Worm (Caenorhabditis elegans): Measurements from ENCODE around the gene ref-1.

DNA sequence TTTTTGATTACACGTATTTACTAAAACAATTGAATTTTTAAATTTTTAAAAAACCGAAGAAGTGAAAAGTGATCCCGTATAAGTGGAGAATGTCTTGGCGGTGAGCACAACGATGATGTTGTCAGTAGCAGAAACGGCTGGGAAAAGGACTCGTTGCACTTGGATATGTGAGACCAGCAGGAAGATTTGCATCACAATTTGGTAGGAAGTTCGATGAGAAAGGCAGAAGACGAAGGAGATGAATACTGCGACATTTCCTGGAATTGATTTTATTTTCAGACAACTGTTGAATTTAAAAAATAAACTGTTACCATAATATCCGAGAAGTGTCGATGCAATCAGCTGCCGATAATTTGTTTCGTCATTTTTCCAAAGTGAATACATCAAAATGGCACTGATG lies 18.4 kb upstream of the ref-1 start, which contains the start of gene R05H5.4:
- TF ChIP-seq aha-1 (tag; optimal IDR thresholded peaks at IDR 0.05) (no peak), egl-27 (tag; optimal IDR thresholded peaks at IDR 0.05) (no peak), ces-1 (GFP tag; optimal IDR thresholded peaks at IDR 0.05) (no peak), ceh-88 (GFP tag; IDR thresholded peaks at IDR 0.05) (no peak), unc-130 (tag; optimal IDR thresholded peaks at IDR 0.05) (no peak), fkh-10 (GFP tag; optimal IDR thresholded peaks at IDR 0.05) (no peak), aly-2 (tag; optimal IDR thresholded peaks at IDR 0.05) (no peak), nhr-237 (tag; optimal IDR thresholded peaks at IDR 0.05) (no peak), alr-1 (tag; optimal IDR thresholded peaks at IDR 0.05; ENCODE audit: borderline replicate concordance) (no peak), lin-14 (GFP tag; optimal IDR thresholded peaks at IDR 0.05) (no peak), lin-15B (tag; optimal IDR thresholded peaks at IDR 0.05) (no peak), ztf-11 (tag; optimal IDR thresholded peaks at IDR 0.05) (no peak), lin-39 (tag; optimal IDR thresholded peaks at IDR 0.05) (no peak)
